Fruit fly (Drosophila melanogaster) whole organism, embryonic: Measurements from ENCODE around the gene CG3036.

Experiments
- Abd-B ChIP-seq: fragments of 200-800 bp; sonication (Bioruptor generic); optimal IDR thresholded peaks from 2 replicates; lab custom pipeline; 2018; ENCODE audit warnings: missing biosample characterization, mild to moderate bottlenecking, missing genetic modification characterization, moderate library complexity
- BEAF-32 ChIP-seq: fragments of 200-800 bp; sonication (Bioruptor generic); optimal IDR thresholded peaks from 3 replicates; lab custom pipeline; 2017; ENCODE audit warnings: missing biosample characterization, missing genetic modification characterization, mild to moderate bottlenecking, moderate library complexity, missing genetic modification reagents
- Bdp1 ChIP-seq: fragments of 200-800 bp; sonication (Bioruptor generic); optimal IDR thresholded peaks from 3 replicates; lab custom pipeline; 2016; ENCODE audit warnings: missing biosample characterization, missing genetic modification characterization
- CG11085 ChIP-seq: fragments of 200-800 bp; sonication (Bioruptor generic); IDR thresholded peaks from 2 replicates; pipeline ENCODE4 v1.3.6; 2022; ENCODE audit warnings: missing biosample characterization, missing genetic modification characterization
- CG11093 ChIP-seq: fragments of 200-800 bp; sonication (Bioruptor generic); IDR thresholded peaks from 3 replicates; pipeline ENCODE4 v1.3.6; 2022; ENCODE audit warnings: missing biosample characterization, missing genetic modification characterization
- CG12219 ChIP-seq: fragments of 200-800 bp; sonication (Bioruptor generic); optimal IDR thresholded peaks from 3 replicates; lab custom pipeline; 2018; ENCODE audit warnings: missing biosample characterization, mild to moderate bottlenecking, missing genetic modification characterization
- CG14860 ChIP-seq: fragments of 200-800 bp; sonication (Bioruptor generic); IDR thresholded peaks from 3 replicates; pipeline ENCODE4 v1.3.6; 2022; ENCODE audit warnings: missing biosample characterization, missing genetic modification characterization; ENCODE audit not compliant: partially characterized antibody
- CG17802 ChIP-seq: fragments of 200-800 bp; sonication (Bioruptor generic); optimal IDR thresholded peaks from 2 replicates; lab custom pipeline; 2018; ENCODE audit warnings: missing biosample characterization, mild to moderate bottlenecking, missing genetic modification characterization, moderate library complexity
- CG33213 ChIP-seq: fragments of 200-800 bp; sonication (Bioruptor generic); optimal IDR thresholded peaks from 3 replicates; lab custom pipeline; 2016; ENCODE audit warnings: missing biosample characterization, missing genetic modification characterization
- CG34422 ChIP-seq: fragments of 200-800 bp; sonication (Bioruptor generic); IDR thresholded peaks from 3 replicates; pipeline ENCODE4 v1.3.6; 2022; ENCODE audit warnings: missing biosample characterization, missing genetic modification characterization
- CG42726 ChIP-seq: fragments of 200-800 bp; sonication (Bioruptor generic); IDR thresholded peaks from 2 replicates; pipeline ENCODE4 v1.3.6; 2022; ENCODE audit warnings: missing biosample characterization, missing genetic modification characterization; ENCODE audit not compliant: partially characterized antibody
- CG4617 ChIP-seq: fragments of 200-800 bp; sonication (Bioruptor generic); optimal IDR thresholded peaks from 3 replicates; lab custom pipeline; 2016; ENCODE audit warnings: missing biosample characterization, missing genetic modification characterization, borderline replicate concordance
- CG4854 ChIP-seq: fragments of 200-800 bp; sonication (Bioruptor generic); optimal IDR thresholded peaks from 2 replicates; lab custom pipeline; 2016; ENCODE audit warnings: missing biosample characterization, missing genetic modification characterization, inconsistent platforms
- CG5180 ChIP-seq: fragments of 200-800 bp; sonication (Bioruptor generic); optimal IDR thresholded peaks from 3 replicates; lab custom pipeline; 2017; ENCODE audit warnings: missing biosample characterization, missing genetic modification characterization, mild to moderate bottlenecking, moderate library complexity, missing genetic modification reagents
- CG6791 ChIP-seq: fragments of 200-800 bp; sonication (Bioruptor generic); IDR thresholded peaks from 3 replicates; pipeline ENCODE4 v1.3.6; 2022; ENCODE audit warnings: missing biosample characterization, missing genetic modification characterization; ENCODE audit not compliant: partially characterized antibody
- CG8089 ChIP-seq: fragments of 200-800 bp; sonication (Bioruptor generic); optimal IDR thresholded peaks from 3 replicates; lab custom pipeline; 2016; ENCODE audit warnings: missing biosample characterization, missing genetic modification characterization
- CG9437 ChIP-seq: fragments of 200-800 bp; sonication (Bioruptor generic); optimal IDR thresholded peaks from 2 replicates; lab custom pipeline; 2018; ENCODE audit warnings: missing biosample characterization, mild to moderate bottlenecking, missing genetic modification characterization
- CTCF ChIP-seq: fragments of 200-800 bp; sonication (Bioruptor generic); optimal IDR thresholded peaks from 2 replicates; lab custom pipeline; 2017; ENCODE audit warnings: missing biosample characterization, mild to moderate bottlenecking, missing genetic modification characterization, moderate library complexity
- CkIIα-i1 ChIP-seq: fragments of 200-800 bp; sonication (Bioruptor generic); IDR thresholded peaks from 2 replicates; pipeline ENCODE4 v1.3.6; 2022; ENCODE audit warnings: missing biosample characterization, missing genetic modification characterization
- Dll ChIP-seq: fragments of 200-800 bp; sonication (Bioruptor generic); IDR thresholded peaks from 4 replicates; pipeline ENCODE4 v1.3.6; 2022; ENCODE audit warnings: missing biosample characterization, missing genetic modification characterization; ENCODE audit not compliant: partially characterized antibody
- Dp ChIP-seq: fragments of 200-800 bp; sonication (Bioruptor generic); optimal IDR thresholded peaks from 2 replicates; lab custom pipeline; 2018; ENCODE audit warnings: missing biosample characterization, mild to moderate bottlenecking, missing genetic modification characterization, moderate library complexity
- E2f2 ChIP-seq: fragments of 200-800 bp; sonication (Bioruptor generic); IDR thresholded peaks from 2 replicates; pipeline ENCODE4 v1.3.6; 2022; ENCODE audit warnings: missing biosample characterization, missing genetic modification characterization
- H15 ChIP-seq: fragments of 200-800 bp; sonication (Bioruptor generic); IDR thresholded peaks from 3 replicates; pipeline ENCODE4 v1.3.6; 2022; ENCODE audit warnings: missing biosample characterization, missing genetic modification characterization
- HLH4C ChIP-seq: fragments of 200-800 bp; sonication (Bioruptor generic); IDR thresholded peaks from 3 replicates; pipeline ENCODE4 v1.3.6; 2022; ENCODE audit warnings: missing biosample characterization, missing genetic modification characterization; ENCODE audit not compliant: partially characterized antibody
- HmgZ ChIP-seq: fragments of 200-800 bp; sonication (Bioruptor generic); optimal IDR thresholded peaks from 2 replicates; lab custom pipeline; 2018; ENCODE audit warnings: missing biosample characterization, mild to moderate bottlenecking, missing genetic modification characterization
- MBD-R2 ChIP-seq: fragments of 200-800 bp; sonication (Bioruptor generic); IDR thresholded peaks from 2 replicates; pipeline ENCODE4 v1.3.6; 2022; ENCODE audit warnings: missing biosample characterization, missing genetic modification characterization
- MTF-1 ChIP-seq: fragments of 200-800 bp; sonication (Bioruptor generic); optimal IDR thresholded peaks from 2 replicates; lab custom pipeline; 2018; ENCODE audit warnings: missing biosample characterization, mild to moderate bottlenecking, missing genetic modification characterization, borderline replicate concordance
- Med ChIP-seq: fragments of 200-800 bp; sonication (Bioruptor generic); peaks from one replicate; lab custom pipeline; 2016; ENCODE audit warnings: missing biosample characterization, missing genetic modification characterization, mild to moderate bottlenecking, inconsistent platforms, moderate library complexity
- Myb ChIP-seq: fragments of 200-800 bp; sonication (Bioruptor generic); optimal IDR thresholded peaks from 2 replicates; lab custom pipeline; 2016; ENCODE audit warnings: missing biosample characterization, missing genetic modification characterization
- Pdp1 ChIP-seq, 2 experiments: fragments of 200-800 bp; sonication (Bioruptor generic); optimal IDR thresholded peaks; 3 replicates each; lab custom pipeline; 2016; ENCODE audit warnings: missing biosample characterization in 2 of 2, missing genetic modification characterization in 2 of 2, mild to moderate bottlenecking in 1 of 2, moderate library complexity in 1 of 2
- Scr ChIP-seq: fragments of 200-800 bp; sonication (Bioruptor generic); IDR thresholded peaks from 2 replicates; pipeline ENCODE4 v1.3.6; 2022; ENCODE audit warnings: missing biosample characterization, missing genetic modification characterization; ENCODE audit not compliant: partially characterized antibody
- amos ChIP-seq: fragments of 200-800 bp; sonication (Bioruptor generic); IDR thresholded peaks from 2 replicates; pipeline ENCODE4 v1.3.6; 2022; ENCODE audit warnings: missing biosample characterization, missing genetic modification characterization; ENCODE audit not compliant: partially characterized antibody
- bbx ChIP-seq: fragments of 200-800 bp; sonication (Bioruptor generic); IDR thresholded peaks from 2 replicates; pipeline ENCODE4 v1.3.6; 2022; ENCODE audit warnings: missing biosample characterization, missing genetic modification characterization; ENCODE audit not compliant: partially characterized antibody
- chinmo ChIP-seq: fragments of 200-800 bp; sonication (Bioruptor generic); IDR thresholded peaks from 4 replicates; pipeline ENCODE4 v1.3.6; 2022; ENCODE audit warnings: missing biosample characterization, missing genetic modification characterization; ENCODE audit not compliant: partially characterized antibody
- croc ChIP-seq: fragments of 200-800 bp; sonication (Bioruptor generic); conservative IDR thresholded peaks from 3 replicates; pipeline ENCODE4 v1.3.6; 2022; ENCODE audit warnings: missing biosample characterization, missing genetic modification characterization
- crp ChIP-seq, 2 experiments: fragments of 200-800 bp; sonication (Bioruptor generic); optimal IDR thresholded peaks; 2 replicates in 1 of 2; 3 replicates in 1 of 2; lab custom pipeline; 2017; ENCODE audit warnings: missing biosample characterization in 2 of 2, missing genetic modification characterization in 2 of 2, mild to moderate bottlenecking in 1 of 2, moderate library complexity in 1 of 2
- exex ChIP-seq: fragments of 200-800 bp; sonication (Bioruptor generic); optimal IDR thresholded peaks from 4 replicates; lab custom pipeline; 2018; ENCODE audit warnings: missing biosample characterization, mild to moderate bottlenecking, missing genetic modification characterization, moderate library complexity
- ftz-f1 ChIP-seq: fragments of 200-800 bp; sonication (Bioruptor generic); optimal IDR thresholded peaks from 2 replicates; lab custom pipeline; 2016; ENCODE audit warnings: missing biosample characterization, missing genetic modification characterization
- gfzf ChIP-seq: fragments of 200-800 bp; sonication (Bioruptor generic); optimal IDR thresholded peaks from 2 replicates; lab custom pipeline; 2016; ENCODE audit warnings: missing biosample characterization, mild to moderate bottlenecking, missing genetic modification characterization, moderate library complexity
- grn ChIP-seq: fragments of 200-800 bp; sonication (Bioruptor generic); optimal IDR thresholded peaks from 3 replicates; lab custom pipeline; 2017; ENCODE audit warnings: missing biosample characterization, missing genetic modification characterization
- nerfin-2 ChIP-seq: fragments of 200-800 bp; sonication (Bioruptor generic); IDR thresholded peaks from 2 replicates; pipeline ENCODE4 v1.3.6; 2022; ENCODE audit warnings: missing biosample characterization, missing genetic modification characterization; ENCODE audit not compliant: partially characterized antibody
- nmo ChIP-seq: fragments of 200-800 bp; sonication (Bioruptor generic); optimal IDR thresholded peaks from 2 replicates; lab custom pipeline; 2018; ENCODE audit warnings: missing biosample characterization, mild to moderate bottlenecking, missing genetic modification characterization, moderate library complexity
- pzg ChIP-seq: fragments of 200-800 bp; sonication (Bioruptor generic); optimal IDR thresholded peaks from 3 replicates; lab custom pipeline; 2018; ENCODE audit warnings: missing biosample characterization, mild to moderate bottlenecking, missing genetic modification characterization, moderate library complexity
- row ChIP-seq: fragments of 200-800 bp; sonication (Bioruptor generic); IDR thresholded peaks from 3 replicates; pipeline ENCODE4 v1.3.6; 2022; ENCODE audit warnings: missing biosample characterization, missing genetic modification characterization
- stwl ChIP-seq: fragments of 200-800 bp; sonication (Bioruptor generic); optimal IDR thresholded peaks from 3 replicates; lab custom pipeline; 2018; ENCODE audit warnings: missing biosample characterization, mild to moderate bottlenecking, missing genetic modification characterization, moderate library complexity
- tx ChIP-seq: fragments of 200-800 bp; sonication (Bioruptor generic); optimal IDR thresholded peaks from 2 replicates; lab custom pipeline; 2016; ENCODE audit warnings: missing biosample characterization, missing genetic modification characterization
- vnd ChIP-seq: fragments of 200-800 bp; sonication (Bioruptor generic); IDR thresholded peaks from 3 replicates; pipeline ENCODE4 v1.3.6; 2022; ENCODE audit warnings: missing biosample characterization, missing genetic modification characterization; ENCODE audit not compliant: partially characterized antibody

The CG3036 gene

DNA sequence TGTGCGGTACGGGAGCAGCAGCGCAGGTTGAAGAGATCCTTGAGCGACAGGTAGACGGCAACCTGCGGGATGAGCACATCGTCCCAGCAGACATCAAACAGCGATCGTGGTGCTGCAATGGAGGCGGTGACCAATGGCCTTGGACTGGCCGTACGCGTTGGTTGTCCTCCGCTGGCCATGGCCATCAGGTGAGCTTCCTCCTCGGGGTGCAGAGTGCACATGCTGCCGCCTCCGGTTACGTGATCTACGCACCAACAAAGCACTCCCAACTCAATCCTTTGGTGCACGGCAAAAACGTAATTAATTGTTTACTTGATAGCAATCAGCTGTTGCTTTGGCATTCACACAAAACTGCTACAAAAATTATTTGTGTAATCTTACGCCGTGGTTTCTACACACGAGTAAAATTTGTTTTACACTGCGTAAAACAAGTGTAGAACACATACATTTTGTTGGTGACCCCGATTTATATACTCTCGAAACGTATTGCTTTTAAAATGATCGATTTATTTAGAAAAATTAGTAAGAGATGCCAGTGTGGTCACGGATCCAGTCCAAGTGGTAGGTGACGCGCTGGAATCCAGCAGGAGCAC, 57.6 kb downstream of the CG3036 start, which contains the start of gene jet:
TSS of gene jet (minus strand) at position 332 of the 593 bp plus-strand sequence.
- TF ChIP-seq Bdp1 (GFP tag; lab: Kevin White, UChicago) (no peak), chinmo (0 out of 4 replicates have a peak, but pooled peaks have one; percentile 23), row (GFP tag; lab: Robert Waterston, UW) (peak; percentile 19; the same call in 1 of the 3 replicates), Dll (GFP tag; lab: Robert Waterston, UW) (0 out of 4 replicates have a peak, but pooled peaks have one; percentile 22), CTCF (peak; percentile 57), pzg (GFP tag; lab: Kevin White, UChicago) (peak; percentile 51), CG11093 (GFP tag; lab: Robert Waterston, UW) (no peak), Myb (GFP tag; lab: Kevin White, UChicago) (peak; percentile 8), Med (peak; percentile 67), HmgZ (peak; percentile 57), MBD-R2 (GFP tag; lab: Robert Waterston, UW) (peak; percentile 97), MTF-1 (no peak), Dp (GFP tag; lab: Kevin White, UChicago) (peak; percentile 34), Pdp1 (GFP tag; optimal IDR thresholded peaks at IDR 0.05; lab: Kevin White, UChicago) (peak in 1 of 2 experiments; percentile 31), bbx (GFP tag; lab: Robert Waterston, UW) (peak; percentile 48), CG9437 (GFP tag; lab: Kevin White, UChicago) (peak; percentile 19), CG4617 (GFP tag; lab: Kevin White, UChicago) (peak; percentile 53), croc (GFP tag; lab: Robert Waterston, UW) (no peak), CkIIα-i1 (GFP tag; lab: Robert Waterston, UW) (no peak), CG8089 (GFP tag; lab: Kevin White, UChicago) (no peak), Scr (GFP tag; lab: Robert Waterston, UW) (peak; percentile 24; the same call in 1 of the 2 replicates), BEAF-32 (GFP tag; lab: Kevin White, UChicago) (peak; percentile 24), CG34422 (peak; percentile 24; the same call in 1 of the 3 replicates), stwl (tag; lab: Kevin White, UChicago) (peak; percentile 49), vnd (GFP tag; lab: Robert Waterston, UW) (peak; percentile 43; the same call in 1 of the 3 replicates), H15 (GFP tag; lab: Robert Waterston, UW) (no peak), nerfin-2 (GFP tag; lab: Robert Waterston, UW) (no peak; the same call in 1 of the 2 replicates), exex (peak; percentile 72), CG33213 (GFP tag; lab: Kevin White, UChicago) (no peak), CG5180 (no peak), HLH4C (GFP tag; lab: Robert Waterston, UW) (peak; percentile 55; the same call in 1 of the 3 replicates), amos (GFP tag; lab: Robert Waterston, UW) (peak; percentile 82), E2f2 (GFP tag; lab: Robert Waterston, UW) (peak; percentile 59), crp (GFP tag; optimal IDR thresholded peaks at IDR 0.05; lab: Kevin White, UChicago) (peak; percentile 78 to 93), grn (GFP tag; lab: Kevin White, UChicago) (peak; percentile 78), Abd-B (peak; percentile 9), nmo (GFP tag; lab: Kevin White, UChicago) (peak; percentile 9), CG6791 (GFP tag; lab: Robert Waterston, UW) (peak; percentile 57; the same call in 2 of the 3 replicates), CG17802 (tag; lab: Kevin White, UChicago) (no peak), CG42726 (GFP tag; lab: Robert Waterston, UW) (peak; percentile 63), CG11085 (GFP tag; lab: Robert Waterston, UW) (no peak), ftz-f1 (GFP tag; lab: Kevin White, UChicago) (peak; percentile 81), CG14860 (GFP tag; lab: Robert Waterston, UW) (peak; percentile 27; the same call in 1 of the 3 replicates), CG12219 (GFP tag; lab: Kevin White, UChicago) (no peak), CG4854 (no peak), tx (GFP tag; lab: Kevin White, UChicago) (no peak), gfzf (GFP tag; lab: Kevin White, UChicago) (peak; percentile 43)
